Worm (Caenorhabditis elegans): ENCODE data around the gene rde-8.
A peak's percentile ranks its signal among the peaks of the same experiment; 100 is the strongest.

rde-8 gene

DNA sequence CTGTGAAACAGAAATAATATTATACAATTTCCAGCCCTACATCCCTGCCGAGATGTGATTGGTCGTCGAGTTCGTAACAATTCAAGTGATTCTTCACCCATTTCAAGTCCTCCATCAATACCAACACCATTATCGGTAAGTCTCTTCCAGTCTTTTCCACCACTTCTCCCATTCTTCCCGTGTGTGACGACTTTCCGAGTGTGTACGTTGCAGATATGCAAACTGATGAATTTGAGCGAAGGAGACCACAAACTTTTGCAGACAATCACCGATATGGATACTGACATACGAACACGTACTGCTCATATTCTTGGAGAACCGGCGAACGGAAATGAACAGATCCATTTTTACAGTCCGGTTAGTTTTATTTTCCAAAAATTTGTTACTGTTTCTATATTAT is 51.5 kb downstream of the rde-8 start:
- TF ChIP-seq mdl-1 (tag; optimal IDR thresholded peaks at IDR 0.05) (no peak), F13H6.1 (tag; optimal IDR thresholded peaks at IDR 0.05) (no peak), ama-1 (optimal IDR thresholded peaks at IDR 0.05) (peak; percentile 79), lin-11 (tag; optimal IDR thresholded peaks at IDR 0.05) (no peak), alr-1 (tag; optimal IDR thresholded peaks at IDR 0.05) (no peak)
